Fruit fly (Drosophila melanogaster): ENCODE data around the gene Gr8a.

Gr8a gene

DNA sequence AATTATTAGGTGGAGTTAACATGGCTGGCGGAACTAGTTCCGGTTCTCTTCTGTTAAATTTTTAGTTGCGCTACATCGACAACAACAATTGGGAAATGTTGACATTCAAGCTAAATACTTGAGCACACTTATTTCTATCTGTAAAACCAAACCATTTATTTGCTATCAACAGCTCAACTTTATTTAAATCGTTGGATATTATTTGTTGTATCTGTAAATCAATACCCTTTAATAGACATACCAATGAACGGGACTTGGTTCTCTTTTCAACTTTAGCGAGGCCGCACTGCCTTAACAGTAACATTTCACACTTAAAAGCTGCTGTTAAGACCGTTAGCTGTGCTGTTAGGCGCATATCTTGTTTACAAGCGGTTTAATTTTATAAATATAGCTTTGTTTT lies 33.3 kb upstream of the Gr8a start, which contains the start of gene CG12106:
Gene CG12106, plus strand, starts transcription at position 295 of the 400 bp plus-strand sequence.
- TF ChIP-seq unpg (GFP tag; optimal IDR thresholded peaks at IDR 0.05) (peak; percentile 59), gcm (GFP tag; optimal IDR thresholded peaks at IDR 0.05) (no peak), CG1647 (GFP tag; optimal IDR thresholded peaks at IDR 0.05) (no peak), ind (GFP tag; optimal IDR thresholded peaks at IDR 0.05) (peak; percentile 51), bowl (GFP tag; IDR thresholded peaks at IDR 0.05) (no peak), Elba2 (GFP tag; optimal IDR thresholded peaks at IDR 0.05) (no peak), Taf1 (GFP tag; IDR thresholded peaks at IDR 0.05) (no peak), E2f2 (GFP tag; IDR thresholded peaks at IDR 0.05) (peak; percentile 35; the same call in 1 of the 2 replicates), CG12769 (tag; optimal IDR thresholded peaks at IDR 0.05) (no peak), kah (GFP tag; optimal IDR thresholded peaks at IDR 0.05) (no peak), CG14441 (GFP tag; IDR thresholded peaks at IDR 0.05) (no peak; the same call in 1 of the 2 replicates), kni (GFP tag; optimal IDR thresholded peaks at IDR 0.05) (peak; percentile 43), B-H2 (GFP tag; optimal IDR thresholded peaks at IDR 0.05) (peak; percentile 28), pb (GFP tag; optimal IDR thresholded peaks at IDR 0.05) (no peak), lilli (GFP tag; optimal IDR thresholded peaks at IDR 0.05) (peak; percentile 72), CG3847 (GFP tag; IDR thresholded peaks at IDR 0.05) (no peak), D (optimal IDR thresholded peaks at IDR 0.05) (no peak), D (GFP tag; optimal IDR thresholded peaks at IDR 0.05) (no peak), nerfin-1 (tag; optimal IDR thresholded peaks at IDR 0.05) (peak; percentile 5), CG5953 (GFP tag; IDR thresholded peaks at IDR 0.05) (no peak), CG11723 (GFP tag; optimal IDR thresholded peaks at IDR 0.05) (no peak), CG9727 (GFP tag; optimal IDR thresholded peaks at IDR 0.05) (peak; percentile 3), stc (GFP tag; IDR thresholded peaks at IDR 0.05) (no peak), CG11456 (GFP tag; IDR thresholded peaks at IDR 0.05) (no peak), CG14667 (GFP tag; IDR thresholded peaks at IDR 0.05) (no peak), CG6683 (GFP tag; optimal IDR thresholded peaks at IDR 0.05) (no peak), HLH4C (GFP tag; IDR thresholded peaks at IDR 0.05; ENCODE audit: partially characterized antibody) (no peak), PHDP (tag; optimal IDR thresholded peaks at IDR 0.05) (peak; percentile 43), Deaf1 (tag; optimal IDR thresholded peaks at IDR 0.05) (no peak), wdn (GFP tag; IDR thresholded peaks at IDR 0.05) (no peak), CG6272 (GFP tag; IDR thresholded peaks at IDR 0.05) (no peak), sisA (GFP tag; IDR thresholded peaks at IDR 0.05) (no peak), chinmo (GFP tag; IDR thresholded peaks at IDR 0.05; ENCODE audit: partially characterized antibody) (no peak), D19B (GFP tag; optimal IDR thresholded peaks at IDR 0.05) (no peak), Hsf (GFP tag; optimal IDR thresholded peaks at IDR 0.05) (peak; percentile 14), trh (GFP tag; optimal IDR thresholded peaks at IDR 0.05) (no peak), CG9609 (GFP tag; optimal IDR thresholded peaks at IDR 0.05) (peak; percentile 32), CG10979 (tag; optimal IDR thresholded peaks at IDR 0.05) (peak; percentile 16), Spps (tag; optimal IDR thresholded peaks at IDR 0.05) (no peak), crol (GFP tag; IDR thresholded peaks at IDR 0.05) (no peak), CG4404 (GFP tag; IDR thresholded peaks at IDR 0.05) (peak; percentile 31; the same call in 1 of the 2 replicates), zfh1 (GFP tag; IDR thresholded peaks at IDR 0.05) (no peak), cas (GFP tag; IDR thresholded peaks at IDR 0.05) (no peak), bcd (GFP tag; optimal IDR thresholded peaks at IDR 0.05) (peak; percentile 20), CG6791 (GFP tag; IDR thresholded peaks at IDR 0.05; ENCODE audit: partially characterized antibody) (no peak), CG10366 (GFP tag; IDR thresholded peaks at IDR 0.05) (peak; percentile 36; the same call in 1 of the 2 replicates), CG9437 (GFP tag; optimal IDR thresholded peaks at IDR 0.05) (no peak), CG4360 (GFP tag; IDR thresholded peaks at IDR 0.05) (peak; percentile 62; the same call in 1 of the 2 replicates), CG8290 (GFP tag; optimal IDR thresholded peaks at IDR 0.05) (no peak), CG8290 (tag; optimal IDR thresholded peaks at IDR 0.05) (peak in 1 of 2 experiments; percentile 72), Hr39 (optimal IDR thresholded peaks at IDR 0.05) (no peak), disco-r (GFP tag; optimal IDR thresholded peaks at IDR 0.05) (no peak), ap (GFP tag; IDR thresholded peaks at IDR 0.05) (no peak)

All from whole organism, embryonic.